Fruit fly (Drosophila melanogaster) whole organism, embryonic: ENCODE measurements around the gene scyl.

Experiments used
- CG1024 ChIP-seq: fragments of 200-800 bp; sonication (Bioruptor generic); IDR thresholded peaks from 2 replicates; pipeline ENCODE4 v1.3.6; 2022; ENCODE audit warnings: missing biosample characterization, missing genetic modification characterization
- CG11560 ChIP-seq: fragments of 200-800 bp; sonication (Bioruptor generic); IDR thresholded peaks from 3 replicates; pipeline ENCODE4 v1.3.6; 2022; ENCODE audit warnings: missing biosample characterization, missing genetic modification characterization
- CG11695 ChIP-seq: fragments of 200-800 bp; sonication (Bioruptor generic); IDR thresholded peaks from 3 replicates; pipeline ENCODE4 v1.3.6; 2022; ENCODE audit warnings: missing biosample characterization, missing genetic modification characterization
- CG11696 ChIP-seq: fragments of 200-800 bp; sonication (Bioruptor generic); IDR thresholded peaks from 2 replicates; pipeline ENCODE4 v1.3.6; 2022; ENCODE audit warnings: missing biosample characterization, missing genetic modification characterization
- CG12155 ChIP-seq: fragments of 200-800 bp; sonication (Bioruptor generic); optimal IDR thresholded peaks from 3 replicates; lab custom pipeline; 2016; ENCODE audit warnings: missing biosample characterization, missing genetic modification characterization
- CG17359 ChIP-seq: fragments of 200-800 bp; sonication (Bioruptor generic); optimal IDR thresholded peaks from 3 replicates; lab custom pipeline; 2018; ENCODE audit warnings: missing biosample characterization, mild to moderate bottlenecking, missing genetic modification characterization, moderate library complexity
- CG2199 ChIP-seq: fragments of 200-800 bp; sonication (Bioruptor generic); IDR thresholded peaks from 3 replicates; pipeline ENCODE4 v1.3.6; 2022; ENCODE audit warnings: missing biosample characterization, missing genetic modification characterization
- CG2678 ChIP-seq: fragments of 200-800 bp; sonication (Bioruptor generic); optimal IDR thresholded peaks from 3 replicates; lab custom pipeline; 2019; ENCODE audit warnings: missing biosample characterization, mild to moderate bottlenecking, missing genetic modification characterization, moderate library complexity
- CG2712 ChIP-seq: fragments of 200-800 bp; optimal IDR thresholded peaks from 3 replicates; lab custom pipeline; 2019; ENCODE audit warnings: missing biosample characterization, mild to moderate bottlenecking, missing genetic modification characterization, moderate library complexity
- CG3163 ChIP-seq: fragments of 200-800 bp; sonication (Bioruptor generic); optimal IDR thresholded peaks from 3 replicates; lab custom pipeline; 2016; ENCODE audit warnings: missing biosample characterization, missing genetic modification characterization
- CG32767 ChIP-seq: fragments of 200-800 bp; sonication (Bioruptor generic); IDR thresholded peaks from 2 replicates; pipeline ENCODE4 v1.3.6; 2022; ENCODE audit warnings: missing biosample characterization, missing genetic modification characterization
- CG3847 ChIP-seq: fragments of 200-800 bp; sonication (Bioruptor generic); IDR thresholded peaks from 2 replicates; pipeline ENCODE4 v1.3.6; 2022; ENCODE audit warnings: missing biosample characterization, missing genetic modification characterization
- CG4730 ChIP-seq: fragments of 200-800 bp; sonication (Bioruptor generic); IDR thresholded peaks from 2 replicates; pipeline ENCODE4 v1.3.6; 2022; ENCODE audit warnings: missing biosample characterization, missing genetic modification characterization
- CG4854 ChIP-seq: fragments of 200-800 bp; sonication (Bioruptor generic); optimal IDR thresholded peaks from 2 replicates; lab custom pipeline; 2016; ENCODE audit warnings: missing biosample characterization, missing genetic modification characterization, inconsistent platforms
- CG5245 ChIP-seq: fragments of 200-800 bp; sonication (Bioruptor generic); optimal IDR thresholded peaks from 3 replicates; lab custom pipeline; 2016; ENCODE audit warnings: missing biosample characterization, missing genetic modification characterization
- CG6791 ChIP-seq: fragments of 200-800 bp; sonication (Bioruptor generic); IDR thresholded peaks from 3 replicates; pipeline ENCODE4 v1.3.6; 2022; ENCODE audit warnings: missing biosample characterization, missing genetic modification characterization; ENCODE audit not compliant: partially characterized antibody
- CG7928 ChIP-seq: fragments of 200-800 bp; sonication (Bioruptor generic); optimal IDR thresholded peaks from 2 replicates; lab custom pipeline; 2017; ENCODE audit warnings: missing biosample characterization, mild to moderate bottlenecking, missing genetic modification characterization
- Doc2 ChIP-seq: fragments of 200-800 bp; sonication (Bioruptor generic); IDR thresholded peaks from 2 replicates; pipeline ENCODE4 v1.3.6; 2022; ENCODE audit warnings: missing biosample characterization, missing genetic modification characterization
- Dref ChIP-seq: fragments of 200-800 bp; sonication (Bioruptor generic); IDR thresholded peaks from 2 replicates; pipeline ENCODE4 v1.3.6; 2022; ENCODE audit warnings: missing biosample characterization, missing genetic modification characterization
- Drgx ChIP-seq: fragments of 200-800 bp; sonication (Bioruptor generic); IDR thresholded peaks from 2 replicates; pipeline ENCODE4 v1.3.6; 2022; ENCODE audit warnings: missing biosample characterization, missing genetic modification characterization
- Fer2 ChIP-seq: fragments of 200-800 bp; sonication (Bioruptor generic); optimal IDR thresholded peaks from 2 replicates; lab custom pipeline; 2018; ENCODE audit warnings: missing biosample characterization, mild to moderate bottlenecking, missing genetic modification characterization, moderate library complexity
- HLH54F ChIP-seq: fragments of 200-800 bp; sonication (Bioruptor generic); optimal IDR thresholded peaks from 3 replicates; lab custom pipeline; 2016; ENCODE audit warnings: missing biosample characterization, missing genetic modification characterization
- Hmr ChIP-seq: fragments of 200-800 bp; sonication (Bioruptor generic); optimal IDR thresholded peaks from 3 replicates; lab custom pipeline; 2017; ENCODE audit warnings: mild to moderate bottlenecking, missing biosample characterization, missing genetic modification reagents, missing genetic modification characterization
- Mrtf ChIP-seq: fragments of 200-800 bp; sonication (Bioruptor generic); IDR thresholded peaks from 3 replicates; pipeline ENCODE4 v1.3.6; 2022; ENCODE audit warnings: missing biosample characterization, missing genetic modification characterization
- Stat92E ChIP-seq, 3 experiments: fragments of >200 bp in 2 of 3; fragments of 200-800 bp in 1 of 3; sonication (Bioruptor generic) in 1 of 3; optimal IDR thresholded peaks; 2 replicates each; lab custom pipeline; 2017 to 2019; ENCODE audit warnings: missing biosample characterization in 3 of 3, missing genetic modification characterization in 3 of 3, mild to moderate bottlenecking in 1 of 3, moderate library complexity in 1 of 3
- Tbp ChIP-seq: fragments of >200 bp; optimal IDR thresholded peaks from 2 replicates; lab custom pipeline; 2018; ENCODE audit warnings: missing biosample characterization, missing genetic modification characterization
- Usf ChIP-seq: fragments of 200-800 bp; sonication (Bioruptor generic); optimal IDR thresholded peaks from 2 replicates; lab custom pipeline; 2017; ENCODE audit warnings: missing genotype, missing biosample characterization, missing genetic modification characterization
- Vsx1 ChIP-seq: fragments of 200-800 bp; sonication (Bioruptor generic); optimal IDR thresholded peaks from 2 replicates; lab custom pipeline; 2017; ENCODE audit warnings: missing biosample characterization, mild to moderate bottlenecking, missing genetic modification characterization, missing genetic modification reagents
- aop ChIP-seq: fragments of 200-800 bp; sonication (Bioruptor generic); IDR thresholded peaks from 2 replicates; pipeline ENCODE4 v1.3.6; 2022; ENCODE audit warnings: missing biosample characterization, missing genetic modification characterization
- az2 ChIP-seq: fragments of 200-800 bp; sonication (Bioruptor generic); optimal IDR thresholded peaks from 3 replicates; lab custom pipeline; 2016; ENCODE audit warnings: missing biosample characterization, missing genetic modification characterization
- br ChIP-seq: fragments of >200 bp; optimal IDR thresholded peaks from 2 replicates; lab custom pipeline; 2017
- chinmo ChIP-seq: fragments of 200-800 bp; sonication (Bioruptor generic); IDR thresholded peaks from 4 replicates; pipeline ENCODE4 v1.3.6; 2022; ENCODE audit warnings: missing biosample characterization, missing genetic modification characterization; ENCODE audit not compliant: partially characterized antibody
- ci ChIP-seq: fragments of 200-800 bp; sonication (Bioruptor generic); IDR thresholded peaks from 3 replicates; pipeline ENCODE4 v1.3.6; 2022; ENCODE audit warnings: missing biosample characterization, missing genetic modification characterization
- cwo ChIP-seq: fragments of 200-800 bp; sonication (Bioruptor generic); optimal IDR thresholded peaks from 3 replicates; lab custom pipeline; 2017; ENCODE audit warnings: missing biosample characterization, missing genetic modification characterization, mild to moderate bottlenecking, moderate library complexity, missing genetic modification reagents
- dan ChIP-seq: fragments of 200-800 bp; sonication (Bioruptor generic); IDR thresholded peaks from 2 replicates; pipeline ENCODE4 v1.3.6; 2022; ENCODE audit warnings: missing biosample characterization, missing genetic modification characterization
- en ChIP-seq: fragments of 200-800 bp; sonication (Bioruptor generic); optimal IDR thresholded peaks from 2 replicates; lab custom pipeline; 2016; ENCODE audit warnings: missing biosample characterization, missing genetic modification characterization
- gem ChIP-seq: fragments of 200-800 bp; sonication (Bioruptor generic); optimal IDR thresholded peaks from 2 replicates; lab custom pipeline; 2019; ENCODE audit warnings: missing biosample characterization, mild to moderate bottlenecking, missing genetic modification characterization, moderate library complexity
- h ChIP-seq: fragments of >200 bp; optimal IDR thresholded peaks from 2 replicates; lab custom pipeline; 2017
- ham ChIP-seq: fragments of 200-800 bp; sonication (Bioruptor generic); IDR thresholded peaks from 2 replicates; pipeline ENCODE4 v1.3.6; 2022; ENCODE audit warnings: missing biosample characterization, missing genetic modification characterization
- kah ChIP-seq: fragments of 200-800 bp; sonication (Bioruptor generic); optimal IDR thresholded peaks from 2 replicates; lab custom pipeline; 2018; ENCODE audit warnings: missing biosample characterization, mild to moderate bottlenecking, missing genetic modification characterization
- ken ChIP-seq: fragments of 200-800 bp; sonication (Bioruptor generic); IDR thresholded peaks from 3 replicates; pipeline ENCODE4 v1.3.6; 2022; ENCODE audit warnings: missing biosample characterization, missing genetic modification characterization
- luna ChIP-seq: fragments of 200-800 bp; sonication (Bioruptor generic); optimal IDR thresholded peaks from 2 replicates; lab custom pipeline; 2016; ENCODE audit warnings: missing biosample characterization, missing genetic modification characterization
- nerfin-1 ChIP-seq: fragments of 200-800 bp; sonication (Bioruptor generic); optimal IDR thresholded peaks from 3 replicates; lab custom pipeline; 2019; ENCODE audit warnings: missing biosample characterization, mild to moderate bottlenecking, missing genetic modification characterization, moderate library complexity
- oc ChIP-seq: fragments of 200-800 bp; sonication (Bioruptor generic); optimal IDR thresholded peaks from 2 replicates; lab custom pipeline; 2018; ENCODE audit warnings: missing biosample characterization, mild to moderate bottlenecking, missing genetic modification characterization, moderate library complexity
- pnt ChIP-seq: fragments of 200-800 bp; sonication (Bioruptor generic); optimal IDR thresholded peaks from 3 replicates; lab custom pipeline; 2016; ENCODE audit warnings: missing biosample characterization, missing genetic modification characterization
- repo ChIP-seq: fragments of 200-800 bp; sonication (Bioruptor generic); optimal IDR thresholded peaks from 2 replicates; lab custom pipeline; 2016; ENCODE audit warnings: missing biosample characterization, missing genetic modification characterization
- seq ChIP-seq: fragments of 200-800 bp; sonication (Bioruptor generic); IDR thresholded peaks from 2 replicates; pipeline ENCODE4 v1.3.6; 2022; ENCODE audit warnings: missing biosample characterization, missing genetic modification characterization
- usp ChIP-seq: fragments of >200 bp; optimal IDR thresholded peaks from 2 replicates; lab custom pipeline; 2017; ENCODE audit warnings: missing biosample characterization, missing genetic modification characterization
- vfl ChIP-seq: fragments of 200-800 bp; sonication (Bioruptor generic); optimal IDR thresholded peaks from 2 replicates; lab custom pipeline; 2016; ENCODE audit warnings: missing biosample characterization, missing genetic modification characterization
- vnd ChIP-seq: fragments of 200-800 bp; sonication (Bioruptor generic); IDR thresholded peaks from 3 replicates; pipeline ENCODE4 v1.3.6; 2022; ENCODE audit warnings: missing biosample characterization, missing genetic modification characterization; ENCODE audit not compliant: partially characterized antibody

Gene scyl

dm6 chr3L:11251721-11252423 lies at the start of gene scyl:
TSS of gene scyl (plus strand) at chr3L:11252307.
- TF ChIP-seq CG17359 (tag; lab: Kevin White, UChicago), result peak; percentile 65
- peak; percentile 39 for TF ChIP-seq CG5245
- TF ChIP-seq oc, result peak; percentile 74
- TF ChIP-seq CG3163 (GFP tag; lab: Kevin White, UChicago), result peak; percentile 95
- TF ChIP-seq Fer2, result no peak
- TF ChIP-seq usp, result no peak
- peak; percentile 71; the same call in 1 of the 3 replicates for TF ChIP-seq CG11695
- peak in 1 of 3 experiments; percentile 59 for TF ChIP-seq Stat92E (GFP tag; optimal IDR thresholded peaks at IDR 0.05; lab: Kevin White, UChicago)
- TF ChIP-seq chinmo (GFP tag; lab: Robert Waterston, UW), result peak; percentile 96; the same call in 3 of the 4 replicates
- TF ChIP-seq CG1024, result peak; percentile 56; the same call in 1 of the 2 replicates
- no peak; the same call in 1 of the 2 replicates for TF ChIP-seq CG3847 (GFP tag; lab: Robert Waterston, UW)
- no peak for TF ChIP-seq CG11560 (tag; lab: Robert Waterston, UW)
- peak; percentile 60; the same call in 2 of the 3 replicates for TF ChIP-seq CG6791 (GFP tag; lab: Robert Waterston, UW)
- TF ChIP-seq repo (GFP tag; lab: Kevin White, UChicago), result peak; percentile 72
- TF ChIP-seq CG32767 (GFP tag; lab: Robert Waterston, UW), result peak; percentile 46; the same call in 1 of the 2 replicates
- TF ChIP-seq ham, result no peak
- peak; percentile 0 for TF ChIP-seq vfl (GFP tag; lab: Kevin White, UChicago)
- peak; percentile 44 for TF ChIP-seq CG2678 (tag; lab: Kevin White, UChicago)
- peak; percentile 92 for TF ChIP-seq CG2199 (GFP tag; lab: Robert Waterston, UW)
- peak; percentile 91 for TF ChIP-seq Tbp (GFP tag; lab: Kevin White, UChicago)
- peak; percentile 47 for TF ChIP-seq CG11696 (GFP tag; lab: Robert Waterston, UW)
- no peak for TF ChIP-seq h (lab: Kevin White, UChicago)
- TF ChIP-seq vnd (GFP tag; lab: Robert Waterston, UW), result no peak
- no peak for TF ChIP-seq en
- peak; percentile 69 for TF ChIP-seq CG2712 (tag; lab: Kevin White, UChicago)
- no peak for TF ChIP-seq dan (GFP tag; lab: Robert Waterston, UW)
- no peak for TF ChIP-seq Dref (GFP tag; lab: Robert Waterston, UW)
- peak; percentile 40 for TF ChIP-seq nerfin-1 (tag; lab: Kevin White, UChicago)
- no peak for TF ChIP-seq gem (tag; lab: Kevin White, UChicago)
- TF ChIP-seq Mrtf, result no peak
- peak; percentile 63; the same call in 1 of the 2 replicates for TF ChIP-seq seq (GFP tag; lab: Robert Waterston, UW)
- TF ChIP-seq br (lab: Kevin White, UChicago), result no peak
- peak; percentile 43 for TF ChIP-seq Vsx1 (GFP tag; lab: Kevin White, UChicago)
- peak; percentile 53 for TF ChIP-seq HLH54F
- 0 out of 2 replicates have a peak, but pooled peaks have one; percentile 10 for TF ChIP-seq aop
- peak; percentile 73 for TF ChIP-seq cwo (GFP tag; lab: Kevin White, UChicago)
- TF ChIP-seq ken (GFP tag; lab: Robert Waterston, UW), result peak; percentile 66; the same call in 2 of the 3 replicates
- peak; percentile 6 for TF ChIP-seq CG7928 (GFP tag; lab: Kevin White, UChicago)
- TF ChIP-seq Drgx (GFP tag; lab: Robert Waterston, UW), result peak; percentile 69; the same call in 1 of the 2 replicates
- TF ChIP-seq CG4854 (GFP tag; lab: Kevin White, UChicago), result peak; percentile 60
- TF ChIP-seq kah (GFP tag; lab: Kevin White, UChicago), result peak; percentile 68
- TF ChIP-seq Usf (GFP tag; lab: Kevin White, UChicago), result no peak
- 0 out of 2 replicates have a peak, but pooled peaks have one; percentile 15 for TF ChIP-seq CG4730 (GFP tag; lab: Robert Waterston, UW)
- no peak for TF ChIP-seq luna (GFP tag; lab: Kevin White, UChicago)
- peak; percentile 23 for TF ChIP-seq pnt (GFP tag; lab: Kevin White, UChicago)
- TF ChIP-seq CG12155 (GFP tag; lab: Kevin White, UChicago), result no peak
- peak; percentile 90 for TF ChIP-seq ci
- TF ChIP-seq az2 (GFP tag; lab: Kevin White, UChicago), result no peak
- peak; percentile 76 for TF ChIP-seq Hmr (GFP tag; lab: Kevin White, UChicago)
- TF ChIP-seq Doc2 (GFP tag; lab: Robert Waterston, UW), result no peak
